Worm (Caenorhabditis elegans): ENCODE results near the gene arrd-14.

arrd-14 gene

DNA sequence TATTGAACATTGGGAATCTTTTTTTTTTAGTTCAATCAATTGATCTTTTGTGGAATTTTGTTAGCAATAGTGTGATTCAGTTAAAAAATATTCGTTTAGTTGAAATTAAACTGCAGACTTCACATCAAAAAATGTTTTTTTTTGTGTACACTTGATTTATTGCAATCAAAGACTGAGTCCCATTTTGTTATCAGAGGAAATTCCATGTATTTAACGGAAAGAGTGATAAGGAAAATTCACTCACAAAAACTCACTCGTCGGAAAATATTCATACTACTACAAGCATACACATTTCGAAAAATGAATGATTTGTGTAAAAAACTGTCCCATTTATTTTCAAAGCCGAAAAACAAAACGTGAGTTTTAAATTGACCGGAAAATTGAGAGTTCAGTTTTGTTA is 19.2 kb downstream of the arrd-14 start, which contains the start of gene C01B9.1:
Gene C01B9.1, plus strand, starts transcription at position 241 of the 400 bp plus-strand sequence.
- TF ChIP-seq elt-2 (tag; optimal IDR thresholded peaks at IDR 0.05) (peak; percentile 44), nhr-11 (tag; optimal IDR thresholded peaks at IDR 0.05) (no peak)

DNA sequence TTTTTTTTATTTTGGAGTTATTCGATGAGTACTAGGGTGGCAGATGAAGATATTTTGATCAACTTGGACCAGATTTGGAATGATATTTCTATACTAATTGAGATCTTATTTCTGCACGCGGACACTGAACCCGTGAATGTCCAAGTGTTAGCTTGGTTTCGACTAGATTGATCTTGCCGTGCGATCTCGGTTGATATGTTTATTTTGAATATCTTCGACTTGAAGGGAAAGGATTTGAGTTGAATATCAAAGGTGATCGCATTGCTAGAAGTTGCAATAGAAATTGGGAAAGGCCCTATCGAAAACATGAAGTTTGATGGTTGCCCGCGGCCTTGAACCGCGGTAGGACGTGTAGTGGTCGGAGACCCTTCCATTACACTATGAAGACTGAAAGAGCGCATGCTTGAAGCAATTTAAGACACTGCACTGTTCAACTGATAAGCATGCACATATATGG is 28.7 kb downstream of the arrd-14 start:
- TF ChIP-seq mec-3 (tag; optimal IDR thresholded peaks at IDR 0.05; ENCODE audit: borderline replicate concordance) (no peak), dve-1 (tag; optimal IDR thresholded peaks at IDR 0.05) (peak; percentile 87)

DNA sequence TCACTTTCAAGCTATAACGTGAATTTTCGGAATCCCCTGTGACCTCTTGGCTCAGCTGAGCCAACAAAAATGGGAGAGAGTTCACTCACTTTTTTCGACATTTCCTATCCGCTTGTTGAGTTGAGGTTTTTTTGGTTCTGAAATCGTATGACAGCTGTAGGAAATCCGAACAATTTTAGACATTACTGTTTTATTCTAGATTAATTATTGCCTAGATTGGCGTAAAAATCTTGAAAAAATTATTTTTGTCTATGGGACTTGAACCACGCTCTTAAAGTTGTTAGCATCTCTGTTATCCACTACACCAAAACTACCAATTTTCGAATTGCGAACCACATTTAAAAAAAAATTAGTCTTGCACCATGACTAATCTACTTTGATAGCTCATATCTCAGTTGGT is 31.8 kb downstream of the arrd-14 start, which contains the start of gene C01B9.4:
Gene C01B9.4, minus strand, starts transcription at position 101 of the 400 bp plus-strand sequence.
- TF ChIP-seq F13H6.1 (tag; optimal IDR thresholded peaks at IDR 0.05), result no peak
- no peak for TF ChIP-seq zip-5 (tag; optimal IDR thresholded peaks at IDR 0.05)
- no peak for TF ChIP-seq unc-55 (GFP tag; optimal IDR thresholded peaks at IDR 0.05)
- TF ChIP-seq K09A11.1 (tag; optimal IDR thresholded peaks at IDR 0.05; ENCODE audit: insufficient read depth), result no peak
- no peak for TF ChIP-seq ceh-18 (tag; optimal IDR thresholded peaks at IDR 0.05)
- no peak for TF ChIP-seq hlh-13 (GFP tag; optimal IDR thresholded peaks at IDR 0.05)
- TF ChIP-seq nhr-232 (tag; optimal IDR thresholded peaks at IDR 0.05), result no peak
- no peak for TF ChIP-seq madf-2 (tag; optimal IDR thresholded peaks at IDR 0.05)
- no peak for TF ChIP-seq eyg-1 (tag; optimal IDR thresholded peaks at IDR 0.05)
- TF ChIP-seq dve-1 (tag; optimal IDR thresholded peaks at IDR 0.05), result no peak
- TF ChIP-seq pat-9 (tag; optimal IDR thresholded peaks at IDR 0.05), result no peak
- TF ChIP-seq npax-4 (tag; optimal IDR thresholded peaks at IDR 0.05), result no peak
- no peak for TF ChIP-seq tbx-2 (tag; optimal IDR thresholded peaks at IDR 0.05)
- no peak for TF ChIP-seq pros-1 (tag; optimal IDR thresholded peaks at IDR 0.05)
- no peak for TF ChIP-seq che-1 (tag; optimal IDR thresholded peaks at IDR 0.05)
- no peak for TF ChIP-seq ttx-3 (tag; optimal IDR thresholded peaks at IDR 0.05)

DNA sequence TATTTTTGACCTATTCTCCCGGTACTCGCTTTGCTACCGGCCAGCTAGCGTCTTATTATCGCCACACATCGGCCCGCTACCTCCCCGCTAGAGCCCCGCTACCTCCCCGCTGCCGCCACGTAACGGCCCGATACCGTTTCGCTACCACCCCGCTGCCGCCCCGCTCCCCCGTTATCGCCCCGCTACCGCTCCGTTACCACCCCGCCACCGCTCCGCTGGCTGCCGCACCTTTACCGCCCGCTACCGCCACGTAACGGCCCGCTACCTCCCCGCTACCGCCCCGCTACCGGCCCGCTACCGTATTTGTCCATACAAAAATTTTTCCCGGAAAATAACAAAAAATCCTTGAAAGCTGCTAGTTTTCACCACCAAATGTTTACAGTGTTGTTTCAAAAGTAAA is 33.5 kb downstream of the arrd-14 start:
- TF ChIP-seq elt-2 (tag; optimal IDR thresholded peaks at IDR 0.05) (no peak), pha-2 (tag; optimal IDR thresholded peaks at IDR 0.05) (no peak), C38D4.7 (GFP tag; optimal IDR thresholded peaks at IDR 0.05) (no peak), ceh-30 (tag; optimal IDR thresholded peaks at IDR 0.05) (no peak), gmeb-2 (tag; optimal IDR thresholded peaks at IDR 0.05) (no peak), K02D7.2 (tag; optimal IDR thresholded peaks at IDR 0.05) (no peak), sox-2 (GFP tag; IDR thresholded peaks at IDR 0.05) (no peak), ztf-16 (tag; optimal IDR thresholded peaks at IDR 0.05) (no peak), unc-55 (GFP tag; optimal IDR thresholded peaks at IDR 0.05) (no peak), hlh-15 (tag; optimal IDR thresholded peaks at IDR 0.05) (no peak), ceh-6 (GFP tag; optimal IDR thresholded peaks at IDR 0.05) (no peak), ceh-48 (tag; optimal IDR thresholded peaks at IDR 0.05) (no peak), elt-4 (tag; optimal IDR thresholded peaks at IDR 0.05) (no peak)

DNA sequence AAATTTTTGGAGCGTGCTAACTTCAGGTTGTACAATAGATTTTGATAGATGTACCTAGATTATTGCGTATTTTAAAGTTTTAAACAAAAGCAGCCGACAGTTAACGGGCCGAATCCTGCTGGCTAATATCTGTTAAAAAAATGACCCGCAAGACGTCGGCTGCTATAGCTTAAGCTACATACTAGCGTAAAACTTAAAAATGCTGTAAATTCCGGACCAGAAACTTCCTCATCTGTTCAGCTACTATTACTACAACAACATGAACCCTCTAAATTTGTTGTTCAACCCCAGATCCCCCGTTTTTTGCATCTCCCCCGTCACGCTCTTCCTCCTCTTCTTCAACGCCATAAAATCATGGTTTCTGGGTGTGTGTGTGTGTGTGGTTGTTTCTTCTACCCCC is 34.8 kb downstream of the arrd-14 start:
- no peak for TF ChIP-seq pat-9 (tag; optimal IDR thresholded peaks at IDR 0.05)
- no peak for TF ChIP-seq che-1 (tag; optimal IDR thresholded peaks at IDR 0.05)
- TF ChIP-seq syd-9 (tag; optimal IDR thresholded peaks at IDR 0.05), result no peak
- no peak for TF ChIP-seq tbx-2 (tag; optimal IDR thresholded peaks at IDR 0.05)
- TF ChIP-seq elt-4 (tag; optimal IDR thresholded peaks at IDR 0.05), result no peak
- TF ChIP-seq ceh-31 (tag; optimal IDR thresholded peaks at IDR 0.05), result no peak
- no peak for TF ChIP-seq rnt-1 (tag; optimal IDR thresholded peaks at IDR 0.05)
- TF ChIP-seq dmd-4 (tag; optimal IDR thresholded peaks at IDR 0.05; ENCODE audit: borderline replicate concordance), result no peak
- no peak for TF ChIP-seq ceh-48 (tag; optimal IDR thresholded peaks at IDR 0.05)
- TF ChIP-seq fax-1 (tag; optimal IDR thresholded peaks at IDR 0.05), result no peak
- no peak for TF ChIP-seq gmeb-2 (tag; optimal IDR thresholded peaks at IDR 0.05)
- no peak for TF ChIP-seq ttx-3 (tag; optimal IDR thresholded peaks at IDR 0.05)
- TF ChIP-seq ahr-1 (tag; optimal IDR thresholded peaks at IDR 0.05), result no peak
- TF ChIP-seq fkh-6 (tag; optimal IDR thresholded peaks at IDR 0.05), result no peak
- no peak for TF ChIP-seq ama-1 (optimal IDR thresholded peaks at IDR 0.05)
- no peak for TF ChIP-seq K09A11.1 (tag; optimal IDR thresholded peaks at IDR 0.05; ENCODE audit: insufficient read depth)
- TF ChIP-seq sdc-2 (tag; optimal IDR thresholded peaks at IDR 0.05), result no peak
- no peak for TF ChIP-seq ceh-34 (tag; optimal IDR thresholded peaks at IDR 0.05)
- TF ChIP-seq T23F11.4 (GFP tag; optimal IDR thresholded peaks at IDR 0.05), result no peak
